Fruit fly (Drosophila melanogaster): ENCODE data around the gene CG10365.

Gene CG10365

DNA sequence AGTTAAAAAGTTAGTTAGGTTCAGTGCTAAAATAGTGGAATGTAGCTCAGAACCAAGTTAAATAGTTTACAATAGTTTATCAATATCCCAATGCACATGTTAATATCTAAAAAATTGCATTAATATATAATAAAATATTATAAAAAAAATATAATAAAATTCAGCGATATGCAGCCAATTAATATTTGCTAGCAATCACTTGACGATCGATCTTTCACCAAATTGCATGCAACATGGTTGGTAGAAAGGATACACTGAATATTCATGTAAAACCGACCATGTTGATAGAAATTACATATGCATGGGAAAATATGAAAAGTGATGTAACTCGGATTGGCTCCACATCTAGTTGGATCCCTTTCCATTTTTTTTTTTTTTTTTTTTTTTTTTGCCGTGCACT, 47.5 kb upstream of the CG10365 start:
- no peak for TF ChIP-seq h (GFP tag; optimal IDR thresholded peaks at IDR 0.05)
- no peak for TF ChIP-seq Vsx2 (GFP tag; optimal IDR thresholded peaks at IDR 0.05; ENCODE audit: partially characterized antibody)
- no peak for TF ChIP-seq Abd-B (GFP tag; optimal IDR thresholded peaks at IDR 0.05)
- no peak for TF ChIP-seq rgr (GFP tag; optimal IDR thresholded peaks at IDR 0.05)
- no peak for TF ChIP-seq ey (GFP tag; optimal IDR thresholded peaks at IDR 0.05)
- TF ChIP-seq psq (GFP tag; optimal IDR thresholded peaks at IDR 0.05) = no peak
- TF ChIP-seq tai (GFP tag; optimal IDR thresholded peaks at IDR 0.05) = no peak
- TF ChIP-seq Dfd (GFP tag; optimal IDR thresholded peaks at IDR 0.05) = no peak
- no peak for TF ChIP-seq Mio (GFP tag; optimal IDR thresholded peaks at IDR 0.05)
- TF ChIP-seq sage (GFP tag; optimal IDR thresholded peaks at IDR 0.05) = no peak
- TF ChIP-seq Myc (optimal IDR thresholded peaks at IDR 0.05) = no peak
- no peak for TF ChIP-seq jim (GFP tag; optimal IDR thresholded peaks at IDR 0.05)
- TF ChIP-seq Hr83 (GFP tag; optimal IDR thresholded peaks at IDR 0.05; ENCODE audit: poor library complexity, severe bottlenecking) = no peak
- no peak for TF ChIP-seq Rel (GFP tag; optimal IDR thresholded peaks at IDR 0.05)
- TF ChIP-seq Rel (tag; optimal IDR thresholded peaks at IDR 0.05) = no peak
- no peak for TF ChIP-seq Hnf4 (GFP tag; optimal IDR thresholded peaks at IDR 0.05)
- TF ChIP-seq lola (GFP tag; optimal IDR thresholded peaks at IDR 0.05) = no peak
- TF ChIP-seq dsf (GFP tag; optimal IDR thresholded peaks at IDR 0.05; ENCODE audit: borderline replicate concordance) = no peak
- no peak for TF ChIP-seq usp (GFP tag; optimal IDR thresholded peaks at IDR 0.05)
- no peak for TF ChIP-seq dl (GFP tag; optimal IDR thresholded peaks at IDR 0.05; ENCODE audit: insufficient read depth in 1 of 2, partially characterized antibody in 2 of 2)

- no peak for TF ChIP-seq CrebA (GFP tag; optimal IDR thresholded peaks at IDR 0.05; ENCODE audit: borderline replicate concordance)
These were observed 46.1 kb upstream of the CG10365 start, which contains the start of gene GILT3 for dm6 chr3R:23677058-23677457. TSS of gene GILT3 (plus strand) at chr3R:23677358.

- no peak for TF ChIP-seq Mio (GFP tag; optimal IDR thresholded peaks at IDR 0.05)
- peak; percentile 87 for TF ChIP-seq sage (GFP tag; optimal IDR thresholded peaks at IDR 0.05)
- TF ChIP-seq Myc (optimal IDR thresholded peaks at IDR 0.05) = no peak
- no peak for TF ChIP-seq tai (GFP tag; optimal IDR thresholded peaks at IDR 0.05)
- no peak for TF ChIP-seq Hr83 (GFP tag; optimal IDR thresholded peaks at IDR 0.05; ENCODE audit: poor library complexity, severe bottlenecking)
- TF ChIP-seq Hr78 (GFP tag; optimal IDR thresholded peaks at IDR 0.05) = no peak
- peak; percentile 83 for TF ChIP-seq dmrt93B (GFP tag; optimal IDR thresholded peaks at IDR 0.05)
- peak; percentile 3 for TF ChIP-seq Rel (GFP tag; optimal IDR thresholded peaks at IDR 0.05)
- TF ChIP-seq Rel (tag; optimal IDR thresholded peaks at IDR 0.05) = peak; percentile 65
- TF ChIP-seq CG32264 (GFP tag; optimal IDR thresholded peaks at IDR 0.05) = peak; percentile 45
- peak; percentile 90 for TF ChIP-seq h (GFP tag; optimal IDR thresholded peaks at IDR 0.05)
- no peak for TF ChIP-seq Abd-B (GFP tag; optimal IDR thresholded peaks at IDR 0.05)
- TF ChIP-seq Hnf4 (GFP tag; optimal IDR thresholded peaks at IDR 0.05) = no peak
- peak; percentile 89 for TF ChIP-seq OdsH (GFP tag; optimal IDR thresholded peaks at IDR 0.05)
- TF ChIP-seq pan (optimal IDR thresholded peaks at IDR 0.05) = no peak
- peak; percentile 39 for TF ChIP-seq Jra (GFP tag; optimal IDR thresholded peaks at IDR 0.05)
- TF ChIP-seq GATAd (GFP tag; optimal IDR thresholded peaks at IDR 0.05) = peak; percentile 8
- TF ChIP-seq HLH106 (tag; optimal IDR thresholded peaks at IDR 0.05) = peak; percentile 87
- peak; percentile 66 for TF ChIP-seq CG9705 (GFP tag; optimal IDR thresholded peaks at IDR 0.05)
- no peak for TF ChIP-seq usp (GFP tag; optimal IDR thresholded peaks at IDR 0.05)
- TF ChIP-seq dsf (GFP tag; optimal IDR thresholded peaks at IDR 0.05; ENCODE audit: borderline replicate concordance) = no peak
- peak in 1 of 2 experiments; percentile 91 for TF ChIP-seq foxo (GFP tag; optimal IDR thresholded peaks at IDR 0.05)
- no peak for TF ChIP-seq brk (GFP tag; optimal IDR thresholded peaks at IDR 0.05)
- no peak for TF ChIP-seq dl (GFP tag; optimal IDR thresholded peaks at IDR 0.05; ENCODE audit: insufficient read depth in 1 of 2, partially characterized antibody in 2 of 2)
- TF ChIP-seq Vsx2 (GFP tag; optimal IDR thresholded peaks at IDR 0.05; ENCODE audit: partially characterized antibody) = peak; percentile 57
- peak; percentile 28 for TF ChIP-seq CrebA (GFP tag; optimal IDR thresholded peaks at IDR 0.05; ENCODE audit: borderline replicate concordance)
- TF ChIP-seq ey (GFP tag; optimal IDR thresholded peaks at IDR 0.05) = peak; percentile 79
- TF ChIP-seq Dif (GFP tag; optimal IDR thresholded peaks at IDR 0.05; ENCODE audit: partially characterized antibody) = peak; percentile 53
- TF ChIP-seq Dfd (GFP tag; optimal IDR thresholded peaks at IDR 0.05) = no peak
- peak; percentile 88 for TF ChIP-seq fru (GFP tag; optimal IDR thresholded peaks at IDR 0.05)
- peak; percentile 86 for TF ChIP-seq psq (GFP tag; optimal IDR thresholded peaks at IDR 0.05)
- peak; percentile 85 for TF ChIP-seq sv (GFP tag; optimal IDR thresholded peaks at IDR 0.05)
- TF ChIP-seq rgr (GFP tag; optimal IDR thresholded peaks at IDR 0.05) = peak; percentile 91
- peak; percentile 81 for TF ChIP-seq br (GFP tag; optimal IDR thresholded peaks at IDR 0.05)
- TF ChIP-seq woc (GFP tag; optimal IDR thresholded peaks at IDR 0.05) = no peak
- TF ChIP-seq N (GFP tag; optimal IDR thresholded peaks at IDR 0.05) = no peak
- no peak for TF ChIP-seq lola (GFP tag; optimal IDR thresholded peaks at IDR 0.05)
- peak; percentile 91 for TF ChIP-seq Sp1 (GFP tag; optimal IDR thresholded peaks at IDR 0.05)
- TF ChIP-seq jim (GFP tag; optimal IDR thresholded peaks at IDR 0.05) = no peak
These were observed 44.6 kb upstream of the CG10365 start, which contains the start of gene GILT2 for dm6 chr3R:23678349-23679193. TSS of gene GILT2 (plus strand) at chr3R:23678895.

Measured in whole organism, wandering third instar larva.